Worm (Caenorhabditis elegans): ENCODE measurements around the gene larp-1.
"Not testable (repeated sequence)": the region's sequence is repeated elsewhere in the genome, so short reads cannot be mapped to it uniquely, and the experiment has no call there.

Gene larp-1

ce11 chrIII:4980367-4980766 is 37.1 kb downstream of the larp-1 start, which contains the start of gene C27F2.6:
Gene C27F2.6 (minus strand): TSS chrIII:4980467.
- not testable (repeated sequence) for TF ChIP-seq F10E7.11 (tag; optimal IDR thresholded peaks at IDR 0.05); dox-1 (GFP tag; IDR thresholded peaks at IDR 0.05); nfyb-1 (GFP tag; IDR thresholded peaks at IDR 0.05)

- no peak for TF ChIP-seq hmg-1.2 (GFP tag; IDR thresholded peaks at IDR 0.05)
- no peak for TF ChIP-seq tbp1 (GFP tag; optimal IDR thresholded peaks at IDR 0.05)
- no peak for TF ChIP-seq let-607 (tag; optimal IDR thresholded peaks at IDR 0.05)
These were observed 49.3 kb downstream of the larp-1 start for ce11 chrIII:4968146-4968545.

- no peak for TF ChIP-seq T07F8.4 (tag; optimal IDR thresholded peaks at IDR 0.05)
- TF ChIP-seq ceh-100 (GFP tag; IDR thresholded peaks at IDR 0.05): no peak
- no peak for TF ChIP-seq sdz-38 (tag; optimal IDR thresholded peaks at IDR 0.05)
- TF ChIP-seq Y79H2A.3 (GFP tag; conservative IDR thresholded peaks at IDR 0.05): no peak
- TF ChIP-seq F57A8.1 (GFP tag; optimal IDR thresholded peaks at IDR 0.05): no peak
These were observed 50.2 kb downstream of the larp-1 start for ce11 chrIII:4967236-4967635.

ce11 chrIII:4965271-4965670 is 52.2 kb downstream of the larp-1 start, which contains the start of gene nca-2:
Gene nca-2 (plus strand): TSS chrIII:4965571.
- TF ChIP-seq gei-17 (GFP tag; optimal IDR thresholded peaks at IDR 0.05) (no peak), F22D6.2 (tag; optimal IDR thresholded peaks at IDR 0.05) (no peak), nfya-2 (GFP tag; IDR thresholded peaks at IDR 0.05) (no peak), rpc-1 (optimal IDR thresholded peaks at IDR 0.05) (no peak), rpc-1 (tag; optimal IDR thresholded peaks at IDR 0.05) (no peak)

- TF ChIP-seq snpc-4 (GFP tag; optimal IDR thresholded peaks at IDR 0.05): peak; percentile 50
- peak in 2 of 4 experiments; percentile 55 to 85 for TF ChIP-seq snpc-4 (tag; optimal IDR thresholded peaks at IDR 0.05)
- no peak for TF ChIP-seq F10E7.11 (tag; optimal IDR thresholded peaks at IDR 0.05)
- TF ChIP-seq dpff-1 (tag; optimal IDR thresholded peaks at IDR 0.05): no peak
- peak; percentile 55 for TF ChIP-seq ZK185.1 (tag; optimal IDR thresholded peaks at IDR 0.05; ENCODE audit: poor library complexity, severe bottlenecking)
- no peak for TF ChIP-seq egl-44 (GFP tag; IDR thresholded peaks at IDR 0.05)
- peak; percentile 61; the same call in 1 of the 2 replicates for TF ChIP-seq ceh-91 (GFP tag; IDR thresholded peaks at IDR 0.05)
- TF ChIP-seq athp-1 (tag; optimal IDR thresholded peaks at IDR 0.05): no peak
- no peak for TF ChIP-seq nfyb-1 (GFP tag; IDR thresholded peaks at IDR 0.05)
- TF ChIP-seq mel-28 (tag; optimal IDR thresholded peaks at IDR 0.05; ENCODE audit: borderline replicate concordance): no peak
- no peak for TF ChIP-seq cebp-2 (GFP tag; IDR thresholded peaks at IDR 0.05)
- peak; percentile 35 for TF ChIP-seq madf-10 (tag; optimal IDR thresholded peaks at IDR 0.05)
- peak; percentile 77 for TF ChIP-seq attf-3 (GFP tag; conservative IDR thresholded peaks at IDR 0.05)
- TF ChIP-seq madf-3 (GFP tag; IDR thresholded peaks at IDR 0.05): peak; percentile 86; the same call in 1 of the 2 replicates
- no peak for TF ChIP-seq bed-2 (GFP tag; IDR thresholded peaks at IDR 0.05)
- peak; percentile 67; the same call in 1 of the 2 replicates for TF ChIP-seq ceh-100 (GFP tag; IDR thresholded peaks at IDR 0.05)
- TF ChIP-seq rec-8 (tag; optimal IDR thresholded peaks at IDR 0.05): no peak
- TF ChIP-seq bed-1 (GFP tag; IDR thresholded peaks at IDR 0.05): no peak
- TF ChIP-seq nhr-90 (tag; optimal IDR thresholded peaks at IDR 0.05): no peak
- peak; percentile 77 for TF ChIP-seq lsl-1 (GFP tag; optimal IDR thresholded peaks at IDR 0.05)
- no peak for TF ChIP-seq Y67H2A.10 (GFP tag; conservative IDR thresholded peaks at IDR 0.05)
- peak; percentile 55 for TF ChIP-seq ztf-26 (tag; optimal IDR thresholded peaks at IDR 0.05)
- TF ChIP-seq ceh-79 (tag; optimal IDR thresholded peaks at IDR 0.05): no peak
- peak; percentile 73 for TF ChIP-seq pbrm-1 (GFP tag; IDR thresholded peaks at IDR 0.05)
- TF ChIP-seq hsf-1 (GFP tag; IDR thresholded peaks at IDR 0.05): no peak
- TF ChIP-seq tlf-1 (GFP tag; optimal IDR thresholded peaks at IDR 0.05): peak; percentile 83
- peak; percentile 97 for TF ChIP-seq dpl-1 (GFP tag; optimal IDR thresholded peaks at IDR 0.05)
- TF ChIP-seq B0019.2 (GFP tag; conservative IDR thresholded peaks at IDR 0.05): no peak
- TF ChIP-seq D2030.7 (GFP tag; IDR thresholded peaks at IDR 0.05): peak; percentile 62
These were observed 54.6 kb downstream of the larp-1 start, which contains the start of gene C27F2.9 for ce11 chrIII:4962886-4963285. Gene C27F2.9 (minus strand): TSS chrIII:4963044.
